Fruit fly (Drosophila melanogaster) whole organism, embryonic: ENCODE data around the gene Pop4.

Experiments
- Bgb ChIP-seq: fragments of 200-800 bp; sonication (Bioruptor generic); IDR thresholded peaks from 2 replicates; pipeline ENCODE4 v1.3.6; 2022; ENCODE audit warnings: missing biosample characterization, missing genetic modification characterization; ENCODE audit not compliant: partially characterized antibody
- CG11085 ChIP-seq: fragments of 200-800 bp; sonication (Bioruptor generic); IDR thresholded peaks from 2 replicates; pipeline ENCODE4 v1.3.6; 2022; ENCODE audit warnings: missing biosample characterization, missing genetic modification characterization
- CG11560 ChIP-seq: fragments of 200-800 bp; sonication (Bioruptor generic); IDR thresholded peaks from 3 replicates; pipeline ENCODE4 v1.3.6; 2022; ENCODE audit warnings: missing biosample characterization, missing genetic modification characterization
- CG12155 ChIP-seq: fragments of 200-800 bp; sonication (Bioruptor generic); optimal IDR thresholded peaks from 3 replicates; lab custom pipeline; 2016; ENCODE audit warnings: missing biosample characterization, missing genetic modification characterization
- CG12391 ChIP-seq: fragments of 200-800 bp; sonication (Bioruptor generic); optimal IDR thresholded peaks from 3 replicates; lab custom pipeline; 2018; ENCODE audit warnings: missing biosample characterization, mild to moderate bottlenecking, missing genetic modification characterization, moderate library complexity
- CG12659 ChIP-seq: fragments of 200-800 bp; sonication (Bioruptor generic); optimal IDR thresholded peaks from 3 replicates; lab custom pipeline; 2017; ENCODE audit warnings: mild to moderate bottlenecking, missing biosample characterization, missing genetic modification reagents, missing genetic modification characterization
- CG14050 ChIP-seq: fragments of 200-800 bp; sonication (Bioruptor generic); IDR thresholded peaks from 3 replicates; pipeline ENCODE4 v1.3.6; 2022; ENCODE audit warnings: missing biosample characterization, missing genetic modification characterization
- CG14860 ChIP-seq: fragments of 200-800 bp; sonication (Bioruptor generic); IDR thresholded peaks from 3 replicates; pipeline ENCODE4 v1.3.6; 2022; ENCODE audit warnings: missing biosample characterization, missing genetic modification characterization; ENCODE audit not compliant: partially characterized antibody
- CG18476 ChIP-seq: fragments of 200-800 bp; sonication (Bioruptor generic); optimal IDR thresholded peaks from 2 replicates; lab custom pipeline; 2016; ENCODE audit warnings: missing biosample characterization, mild to moderate bottlenecking, missing genetic modification characterization
- CG2199 ChIP-seq: fragments of 200-800 bp; sonication (Bioruptor generic); IDR thresholded peaks from 3 replicates; pipeline ENCODE4 v1.3.6; 2022; ENCODE audit warnings: missing biosample characterization, missing genetic modification characterization
- CG2712 ChIP-seq: fragments of 200-800 bp; optimal IDR thresholded peaks from 3 replicates; lab custom pipeline; 2019; ENCODE audit warnings: missing biosample characterization, mild to moderate bottlenecking, missing genetic modification characterization, moderate library complexity
- CG2889 ChIP-seq: fragments of 200-800 bp; sonication (Bioruptor generic); IDR thresholded peaks from 3 replicates; pipeline ENCODE4 v1.3.6; 2022; ENCODE audit warnings: missing biosample characterization, missing genetic modification characterization
- CG31365 ChIP-seq: fragments of 200-800 bp; sonication (Bioruptor generic); optimal IDR thresholded peaks from 2 replicates; lab custom pipeline; 2018; ENCODE audit warnings: missing biosample characterization, mild to moderate bottlenecking, missing genetic modification characterization
- CG33557 ChIP-seq: fragments of 200-800 bp; sonication (Bioruptor generic); optimal IDR thresholded peaks from 2 replicates; lab custom pipeline; 2019; ENCODE audit warnings: missing biosample characterization, mild to moderate bottlenecking, missing genetic modification characterization, moderate library complexity
- CG4730 ChIP-seq: fragments of 200-800 bp; sonication (Bioruptor generic); IDR thresholded peaks from 2 replicates; pipeline ENCODE4 v1.3.6; 2022; ENCODE audit warnings: missing biosample characterization, missing genetic modification characterization
- CG6175 ChIP-seq: fragments of 200-800 bp; sonication (Bioruptor generic); IDR thresholded peaks from 3 replicates; pipeline ENCODE4 v1.3.6; 2022; ENCODE audit warnings: missing biosample characterization, missing genetic modification characterization
- CG6272 ChIP-seq: fragments of 200-800 bp; sonication (Bioruptor generic); IDR thresholded peaks from 2 replicates; pipeline ENCODE4 v1.3.6; 2022; ENCODE audit warnings: missing biosample characterization, missing genetic modification characterization
- CrebB ChIP-seq: fragments of 200-800 bp; sonication (Bioruptor generic); optimal IDR thresholded peaks from 3 replicates; lab custom pipeline; 2018; ENCODE audit warnings: missing biosample characterization, mild to moderate bottlenecking, missing genetic modification characterization
- Dip3 ChIP-seq: fragments of 200-800 bp; sonication (Bioruptor generic); optimal IDR thresholded peaks from 3 replicates; lab custom pipeline; 2016; ENCODE audit warnings: missing biosample characterization, missing genetic modification characterization
- Drgx ChIP-seq: fragments of 200-800 bp; sonication (Bioruptor generic); IDR thresholded peaks from 2 replicates; pipeline ENCODE4 v1.3.6; 2022; ENCODE audit warnings: missing biosample characterization, missing genetic modification characterization
- H2.0 ChIP-seq: fragments of 200-800 bp; sonication (Bioruptor generic); IDR thresholded peaks from 2 replicates; pipeline ENCODE4 v1.3.6; 2022; ENCODE audit warnings: missing biosample characterization, missing genetic modification characterization
- Hey ChIP-seq: fragments of 200-800 bp; sonication (Bioruptor generic); optimal IDR thresholded peaks from 3 replicates; lab custom pipeline; 2018; ENCODE audit warnings: missing biosample characterization, mild to moderate bottlenecking, missing genetic modification characterization
- Mad ChIP-seq: fragments of 200-800 bp; sonication (Bioruptor generic); optimal IDR thresholded peaks from 2 replicates; lab custom pipeline; 2016; ENCODE audit warnings: missing biosample characterization, missing genetic modification characterization
- NfI ChIP-seq: fragments of 200-800 bp; sonication (Bioruptor generic); optimal IDR thresholded peaks from 3 replicates; lab custom pipeline; 2018; ENCODE audit warnings: missing biosample characterization, mild to moderate bottlenecking, missing genetic modification characterization, moderate library complexity
- Oaz ChIP-seq: fragments of 200-800 bp; sonication (Bioruptor generic); IDR thresholded peaks from 2 replicates; pipeline ENCODE4 v1.3.6; 2022; ENCODE audit warnings: missing biosample characterization, missing genetic modification characterization
- Sry-δ ChIP-seq: fragments of 200-800 bp; sonication (Bioruptor generic); optimal IDR thresholded peaks from 2 replicates; lab custom pipeline; 2016; ENCODE audit warnings: missing biosample characterization, missing genetic modification characterization
- ac ChIP-seq: fragments of 200-800 bp; sonication (Bioruptor generic); optimal IDR thresholded peaks from 3 replicates; lab custom pipeline; 2017; ENCODE audit warnings: missing biosample characterization, mild to moderate bottlenecking, missing genetic modification characterization
- az2 ChIP-seq: fragments of 200-800 bp; sonication (Bioruptor generic); optimal IDR thresholded peaks from 3 replicates; lab custom pipeline; 2016; ENCODE audit warnings: missing biosample characterization, missing genetic modification characterization
- br ChIP-seq: fragments of >200 bp; optimal IDR thresholded peaks from 2 replicates; lab custom pipeline; 2017
- bsh ChIP-seq, 2 experiments: fragments of 200-800 bp; sonication (Bioruptor generic); optimal IDR thresholded peaks; 2 replicates each; lab custom pipeline; 2017 to 2018; ENCODE audit warnings: mild to moderate bottlenecking in 2 of 2, missing biosample characterization in 2 of 2, missing genetic modification characterization in 2 of 2, moderate library complexity in 1 of 2
- corto ChIP-seq: fragments of 200-800 bp; sonication (Bioruptor generic); optimal IDR thresholded peaks from 2 replicates; lab custom pipeline; 2016; ENCODE audit warnings: missing biosample characterization, mild to moderate bottlenecking, missing genetic modification characterization, moderate library complexity
- crol ChIP-seq: fragments of 200-800 bp; sonication (Bioruptor generic); IDR thresholded peaks from 2 replicates; pipeline ENCODE4 v1.3.6; 2022; ENCODE audit warnings: missing biosample characterization, missing genetic modification characterization
- dpn ChIP-seq, 2 experiments: fragments of 200-800 bp; sonication (Bioruptor generic); optimal IDR thresholded peaks; 3 replicates each; lab custom pipeline; 2016; ENCODE audit warnings: missing biosample characterization in 2 of 2, missing genetic modification characterization in 2 of 2
- fd102C ChIP-seq: fragments of 200-800 bp; sonication (Bioruptor generic); optimal IDR thresholded peaks from 2 replicates; lab custom pipeline; 2018; ENCODE audit warnings: missing biosample characterization, mild to moderate bottlenecking, missing genetic modification characterization, moderate library complexity
- fru ChIP-seq: fragments of >200 bp; optimal IDR thresholded peaks from 2 replicates; lab custom pipeline; 2017
- gcm ChIP-seq: fragments of 200-800 bp; sonication (Bioruptor generic); optimal IDR thresholded peaks from 2 replicates; lab custom pipeline; 2019; ENCODE audit warnings: missing biosample characterization, mild to moderate bottlenecking, missing genetic modification characterization, moderate library complexity
- gro ChIP-seq: fragments of 200-800 bp; sonication (Bioruptor generic); optimal IDR thresholded peaks from 2 replicates; lab custom pipeline; 2016; ENCODE audit warnings: missing biosample characterization, missing genetic modification characterization
- gsb ChIP-seq: fragments of 200-800 bp; sonication (Bioruptor generic); IDR thresholded peaks from 2 replicates; pipeline ENCODE4 v1.3.6; 2022; ENCODE audit warnings: missing biosample characterization, missing genetic modification characterization
- gt ChIP-seq: fragments of 200-800 bp; sonication (Bioruptor generic); IDR thresholded peaks from 2 replicates; pipeline ENCODE4 v1.3.6; 2022; ENCODE audit warnings: missing biosample characterization, missing genetic modification characterization
- ken ChIP-seq: fragments of 200-800 bp; sonication (Bioruptor generic); IDR thresholded peaks from 3 replicates; pipeline ENCODE4 v1.3.6; 2022; ENCODE audit warnings: missing biosample characterization, missing genetic modification characterization
- oc ChIP-seq: fragments of 200-800 bp; sonication (Bioruptor generic); optimal IDR thresholded peaks from 2 replicates; lab custom pipeline; 2018; ENCODE audit warnings: missing biosample characterization, mild to moderate bottlenecking, missing genetic modification characterization, moderate library complexity
- sna ChIP-seq: fragments of 200-800 bp; sonication (Bioruptor generic); IDR thresholded peaks from 2 replicates; pipeline ENCODE4 v1.3.6; 2022; ENCODE audit warnings: missing biosample characterization, missing genetic modification characterization; ENCODE audit not compliant: partially characterized antibody
- ssp ChIP-seq: fragments of 200-800 bp; sonication (Bioruptor generic); IDR thresholded peaks from 2 replicates; pipeline ENCODE4 v1.3.6; 2022; ENCODE audit warnings: missing biosample characterization, missing genetic modification characterization
- toy ChIP-seq: fragments of 200-800 bp; sonication (Bioruptor generic); IDR thresholded peaks from 2 replicates; pipeline ENCODE4 v1.3.6; 2022; ENCODE audit warnings: missing biosample characterization, missing genetic modification characterization
- ttk ChIP-seq: fragments of 200-800 bp; sonication (Bioruptor generic); IDR thresholded peaks from 2 replicates; pipeline ENCODE4 v2.1.2; 2022; ENCODE audit warnings: missing biosample characterization, missing genetic modification characterization
- wor ChIP-seq: fragments of 200-800 bp; sonication (Bioruptor generic); IDR thresholded peaks from 2 replicates; pipeline ENCODE4 v1.3.6; 2022; ENCODE audit warnings: missing biosample characterization, missing genetic modification characterization
- z ChIP-seq: fragments of 200-800 bp; sonication (Bioruptor generic); IDR thresholded peaks from 3 replicates; pipeline ENCODE4 v1.3.6; 2022; ENCODE audit warnings: missing biosample characterization, missing genetic modification characterization
- zen2 ChIP-seq: fragments of 200-800 bp; sonication (Bioruptor generic); IDR thresholded peaks from 3 replicates; pipeline ENCODE4 v1.3.6; 2022; ENCODE audit warnings: missing biosample characterization, missing genetic modification characterization; ENCODE audit not compliant: partially characterized antibody

The Pop4 gene

dm6 chr3L:7978777-7979649, 563 bp upstream of the Pop4 start, which contains the start of gene nmo (continued):
- TF ChIP-seq CG31365 (tag; lab: Kevin White, UChicago), result peak; percentile 24
- peak; percentile 67 for TF ChIP-seq gro (GFP tag; lab: Kevin White, UChicago)
- TF ChIP-seq dpn (GFP tag; optimal IDR thresholded peaks at IDR 0.05; lab: Kevin White, UChicago), result peak in 1 of 2 experiments; percentile 5

DNA sequence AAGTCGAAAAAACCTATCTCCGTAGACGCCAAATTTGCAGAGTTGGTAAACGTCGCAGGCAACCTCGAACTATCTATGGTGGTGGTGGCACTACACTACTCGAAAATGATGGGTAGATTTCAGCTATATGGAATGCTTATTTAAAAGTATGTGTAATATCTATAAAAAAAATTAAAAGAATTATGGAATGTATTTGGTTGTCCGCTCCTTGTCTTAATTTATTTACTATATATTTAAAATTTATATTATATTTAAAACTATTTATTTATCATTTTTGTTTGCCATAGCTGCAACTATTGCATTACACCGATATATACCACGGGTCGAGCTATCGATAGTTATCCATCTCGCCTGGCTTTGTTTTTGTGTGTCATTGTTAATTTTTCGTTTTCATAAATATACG, 2.4 kb downstream of the Pop4 start, which contains the start of the genes HP4 and CG8209:
Gene HP4 (minus strand): TSS at position 74 of the 403 bp plus-strand sequence.
Gene CG8209 (plus strand): TSS at position 326 of the 403 bp plus-strand sequence.
- TF ChIP-seq Hey (tag; lab: Kevin White, UChicago) (no peak), CrebB (tag; lab: Kevin White, UChicago) (peak; percentile 50), CG14860 (GFP tag; lab: Robert Waterston, UW) (peak; percentile 91), CG12391 (tag; lab: Kevin White, UChicago) (peak; percentile 95), sna (GFP tag; lab: Robert Waterston, UW) (peak; percentile 96), gt (GFP tag; lab: Robert Waterston, UW) (no peak), CG11560 (peak; percentile 71; the same call in 2 of the 3 replicates), ken (GFP tag; lab: Robert Waterston, UW) (peak; percentile 75), H2.0 (GFP tag; lab: Robert Waterston, UW) (peak; percentile 78), CG18476 (GFP tag; lab: Kevin White, UChicago) (peak; percentile 75), CG2199 (GFP tag; lab: Robert Waterston, UW) (no peak), CG2712 (tag; lab: Kevin White, UChicago) (peak; percentile 92), gsb (GFP tag; lab: Robert Waterston, UW) (0 out of 2 replicates have a peak, but pooled peaks have one; percentile 5), CG11085 (GFP tag; lab: Robert Waterston, UW) (peak; percentile 79), CG14050 (peak; percentile 62; the same call in 2 of the 3 replicates), Mad (GFP tag; lab: Kevin White, UChicago) (peak; percentile 69), ttk (GFP tag; lab: Robert Waterston, UW) (peak; percentile 83), CG33557 (GFP tag; lab: Kevin White, UChicago) (peak; percentile 57), CG6175 (GFP tag; lab: Robert Waterston, UW) (peak; percentile 28; the same call in 1 of the 3 replicates), CG4730 (GFP tag; lab: Robert Waterston, UW) (peak; percentile 82), oc (tag; lab: Kevin White, UChicago) (peak; percentile 80), fru (lab: Kevin White, UChicago) (no peak), ssp (GFP tag; lab: Robert Waterston, UW) (peak; percentile 78), Bgb (GFP tag; lab: Robert Waterston, UW) (peak; percentile 86), corto (no peak), Drgx (GFP tag; lab: Robert Waterston, UW) (peak; percentile 74), ac (GFP tag; lab: Kevin White, UChicago) (no peak), z (no peak), az2 (peak; percentile 77), toy (GFP tag; lab: Robert Waterston, UW) (peak; percentile 49; the same call in 1 of the 2 replicates), CG12659 (GFP tag; lab: Kevin White, UChicago) (peak; percentile 89), CG6272 (peak; percentile 91), NfI (peak; percentile 80), bsh (GFP tag; optimal IDR thresholded peaks at IDR 0.05; lab: Kevin White, UChicago) (peak; percentile 13 to 85), CG2889 (GFP tag; lab: Robert Waterston, UW) (peak; percentile 72; the same call in 2 of the 3 replicates), CG12155 (GFP tag; lab: Kevin White, UChicago) (peak; percentile 73), Oaz (GFP tag; lab: Robert Waterston, UW) (peak; percentile 34; the same call in 1 of the 2 replicates), crol (GFP tag; lab: Robert Waterston, UW) (no peak), fd102C (GFP tag; lab: Kevin White, UChicago) (no peak), Dip3 (GFP tag; lab: Kevin White, UChicago) (peak; percentile 41), gcm (GFP tag; lab: Kevin White, UChicago) (peak; percentile 85), zen2 (GFP tag; lab: Robert Waterston, UW) (peak; percentile 92), Sry-δ (GFP tag; lab: Kevin White, UChicago) (peak; percentile 68), wor (peak; percentile 67), br (no peak)
